Worm (Caenorhabditis elegans) whole organism, L3 larva: ENCODE data around the gene K02E10.6.

Source experiments
- R02D3.7 ChIP-seq: fragments of 150-350 bp; optimal IDR thresholded peaks from 2 replicates; lab custom pipeline; 2014; ENCODE audit warnings: missing biosample characterization, missing genetic modification characterization
- aly-2 ChIP-seq: fragments of 150-350 bp; optimal IDR thresholded peaks from 2 replicates; lab custom pipeline; 2014; ENCODE audit warnings: missing biosample characterization, missing genetic modification characterization
- ceh-16 ChIP-seq: sonication (generic microtip); optimal IDR thresholded peaks from 2 replicates; lab custom pipeline; 2017; ENCODE audit warnings: missing biosample characterization, missing genetic modification characterization
- ceh-28 ChIP-seq: fragments of 150-350 bp; optimal IDR thresholded peaks from 2 replicates; lab custom pipeline; 2014; ENCODE audit warnings: missing biosample characterization, missing genetic modification reagents, missing genetic modification characterization
- ceh-9 ChIP-seq: sonication (generic microtip); optimal IDR thresholded peaks from 2 replicates; lab custom pipeline; 2018; ENCODE audit warnings: missing biosample characterization, missing genetic modification characterization
- daf-12 ChIP-seq: fragments of 150-350 bp; optimal IDR thresholded peaks from 2 replicates; lab custom pipeline; 2014; ENCODE audit warnings: missing biosample characterization, missing genetic modification reagents, missing genetic modification characterization
- elt-1 ChIP-seq: fragments of 150-350 bp; optimal IDR thresholded peaks from 2 replicates; lab custom pipeline; 2014; ENCODE audit warnings: missing biosample characterization, missing genetic modification characterization
- elt-2 ChIP-seq: sonication (generic microtip); optimal IDR thresholded peaks from 2 replicates; lab custom pipeline; 2016; ENCODE audit warnings: missing genetic modification reagents, mild to moderate bottlenecking, missing genetic modification characterization, missing compliant biosample characterization
- elt-3 ChIP-seq, 3 experiments: fragments of 150-350 bp in 1 of 3; sonication (generic microtip) in 2 of 3; optimal IDR thresholded peaks; 2 replicates in 2 of 3; 4 replicates in 1 of 3; lab custom pipeline; 2014 to 2017; ENCODE audit warnings: missing biosample characterization in 3 of 3, missing genetic modification characterization in 3 of 3
- eor-1 ChIP-seq, 2 experiments: fragments of 150-350 bp; optimal IDR thresholded peaks; 2 replicates each; lab custom pipeline; 2014 to 2018; ENCODE audit warnings: missing biosample characterization in 2 of 2, missing genetic modification characterization in 2 of 2
- fkh-10 ChIP-seq: sonication (generic microtip); optimal IDR thresholded peaks from 2 replicates; lab custom pipeline; 2017; ENCODE audit warnings: missing biosample characterization, missing genetic modification reagents, missing genetic modification characterization
- fkh-2 ChIP-seq: fragments of 150-350 bp; optimal IDR thresholded peaks from 2 replicates; lab custom pipeline; 2014; ENCODE audit warnings: missing biosample characterization, missing genetic modification reagents, missing genetic modification characterization
- fos-1 ChIP-seq: fragments of 150-350 bp; optimal IDR thresholded peaks from 2 replicates; lab custom pipeline; 2014; ENCODE audit warnings: missing biosample characterization, missing genetic modification characterization
- hmg-11 ChIP-seq: sonication (generic microtip); optimal IDR thresholded peaks from 2 replicates; lab custom pipeline; 2016; ENCODE audit warnings: missing genetic modification characterization, missing compliant biosample characterization
- lin-39 ChIP-seq: fragments of 150-350 bp; optimal IDR thresholded peaks from 2 replicates; lab custom pipeline; 2018; ENCODE audit warnings: missing biosample characterization, missing genetic modification reagents, missing genetic modification characterization
- mdl-1 ChIP-seq: fragments of 150-350 bp; optimal IDR thresholded peaks from 2 replicates; lab custom pipeline; 2014; ENCODE audit warnings: missing biosample characterization, missing genetic modification characterization
- nfya-1 ChIP-seq: sonication (generic microtip); optimal IDR thresholded peaks from 2 replicates; lab custom pipeline; 2017; ENCODE audit warnings: missing genetic modification characterization, mild to moderate bottlenecking, missing compliant biosample characterization, antibody characterized with exemption, moderate library complexity; ENCODE audit not compliant: insufficient read depth
- nhr-11 ChIP-seq: fragments of 150-350 bp; optimal IDR thresholded peaks from 2 replicates; lab custom pipeline; 2014; ENCODE audit warnings: missing biosample characterization, missing genetic modification characterization
- nhr-23 ChIP-seq: fragments of 150-350 bp; optimal IDR thresholded peaks from 2 replicates; lab custom pipeline; 2014; ENCODE audit warnings: missing biosample characterization, missing genetic modification reagents, missing genetic modification characterization
- nhr-237 ChIP-seq: fragments of 150-350 bp; optimal IDR thresholded peaks from 2 replicates; lab custom pipeline; 2014; ENCODE audit warnings: missing biosample characterization, missing genetic modification characterization
- nhr-28 ChIP-seq: fragments of 150-350 bp; optimal IDR thresholded peaks from 2 replicates; lab custom pipeline; 2014; ENCODE audit warnings: missing biosample characterization, missing genetic modification characterization
- nhr-67 ChIP-seq: fragments of 150-350 bp; optimal IDR thresholded peaks from 2 replicates; lab custom pipeline; 2014; ENCODE audit warnings: missing biosample characterization, missing genetic modification characterization
- nhr-76 ChIP-seq: fragments of 150-350 bp; sonication (generic microtip); optimal IDR thresholded peaks from 5 replicates; lab custom pipeline; 2014; ENCODE audit warnings: missing biosample characterization, missing genetic modification characterization
- nhr-77 ChIP-seq: fragments of 150-350 bp; optimal IDR thresholded peaks from 2 replicates; lab custom pipeline; 2014; ENCODE audit warnings: missing biosample characterization, missing genetic modification characterization
- pha-4 ChIP-seq: fragments of 150-350 bp; optimal IDR thresholded peaks from 2 replicates; lab custom pipeline; 2014; ENCODE audit warnings: missing biosample characterization, missing genetic modification reagents, missing genetic modification characterization
- pqm-1 ChIP-seq: fragments of 150-350 bp; optimal IDR thresholded peaks from 2 replicates; lab custom pipeline; 2017; ENCODE audit warnings: missing biosample characterization, missing genetic modification characterization, inconsistent platforms
- sea-2 ChIP-seq: fragments of 150-350 bp; sonication (generic microtip); optimal IDR thresholded peaks from 4 replicates; lab custom pipeline; 2014; ENCODE audit warnings: missing biosample characterization, missing genetic modification reagents, missing genetic modification characterization
- skn-1 ChIP-seq: fragments of 150-350 bp; optimal IDR thresholded peaks from 2 replicates; lab custom pipeline; 2014; ENCODE audit warnings: missing biosample characterization, missing genetic modification characterization
- snpc-4 ChIP-seq: fragments of 150-350 bp; optimal IDR thresholded peaks from 2 replicates; lab custom pipeline; 2014; ENCODE audit warnings: missing biosample characterization, missing genetic modification characterization
- unc-62 ChIP-seq: fragments of 150-350 bp; sonication (generic microtip); optimal IDR thresholded peaks from 4 replicates; lab custom pipeline; 2014; ENCODE audit warnings: missing biosample characterization, missing genetic modification reagents, missing genetic modification characterization
- zag-1 ChIP-seq: fragments of 150-350 bp; optimal IDR thresholded peaks from 2 replicates; lab custom pipeline; 2014; ENCODE audit warnings: missing biosample characterization, missing genetic modification characterization

K02E10.6 gene

DNA sequence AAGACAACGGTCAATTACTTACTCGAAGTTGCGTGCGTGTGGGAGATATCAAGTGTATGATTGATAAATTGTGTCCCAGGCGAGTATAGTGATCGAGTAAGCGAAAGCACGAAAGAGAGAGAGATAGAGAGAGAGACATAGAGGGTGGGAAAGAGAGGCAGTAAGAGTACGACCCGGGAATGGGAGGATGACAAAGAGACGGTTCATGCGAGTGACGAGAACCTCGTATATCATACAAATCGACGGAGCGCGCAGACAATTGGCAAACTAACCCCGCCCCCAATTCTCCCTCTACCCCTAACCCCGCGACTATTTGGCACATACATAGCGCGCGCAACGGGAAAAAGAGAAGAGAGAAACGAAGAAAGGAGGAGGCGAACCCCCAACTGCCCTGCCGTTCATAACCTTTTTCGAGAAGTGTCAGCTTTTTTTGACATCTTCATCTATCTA, 13.3 kb upstream of the K02E10.6 start, which contains the start of gene rabr-1 (continued):
- TF ChIP-seq nhr-23 (peak; percentile 49), R02D3.7 (tag; lab: Kevin White, UChicago) (no peak), pqm-1 (no peak), hmg-11 (tag; lab: Kevin White, UChicago) (peak; percentile 51), fkh-2 (tag; lab: Kevin White, UChicago) (no peak)
- TF ChIP-seq, all 47 proteins: peak for 10

DNA sequence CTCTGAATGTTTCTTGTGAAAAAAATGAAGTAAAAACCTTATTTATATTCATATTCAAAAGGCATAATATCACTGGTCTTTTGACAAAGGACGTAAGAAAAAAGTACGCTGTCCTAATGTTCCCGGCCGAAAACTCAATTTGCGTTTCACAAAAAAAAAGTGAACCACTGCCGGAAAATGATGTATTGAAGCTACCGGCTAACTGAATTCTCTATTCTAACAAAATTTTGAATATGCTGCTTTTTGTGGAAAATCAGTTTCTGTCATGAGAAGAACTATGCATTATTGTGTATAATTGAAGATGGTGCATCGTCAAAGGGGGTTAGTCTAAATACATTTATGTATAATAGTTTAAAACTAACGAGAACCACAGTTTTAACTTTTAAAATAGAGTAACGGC, 11.7 kb upstream of the K02E10.6 start:
- peak; percentile 96 for TF ChIP-seq fkh-10 (GFP tag; lab: Kevin White, UChicago)
- no peak for TF ChIP-seq skn-1 (tag; lab: Kevin White, UChicago)

DNA sequence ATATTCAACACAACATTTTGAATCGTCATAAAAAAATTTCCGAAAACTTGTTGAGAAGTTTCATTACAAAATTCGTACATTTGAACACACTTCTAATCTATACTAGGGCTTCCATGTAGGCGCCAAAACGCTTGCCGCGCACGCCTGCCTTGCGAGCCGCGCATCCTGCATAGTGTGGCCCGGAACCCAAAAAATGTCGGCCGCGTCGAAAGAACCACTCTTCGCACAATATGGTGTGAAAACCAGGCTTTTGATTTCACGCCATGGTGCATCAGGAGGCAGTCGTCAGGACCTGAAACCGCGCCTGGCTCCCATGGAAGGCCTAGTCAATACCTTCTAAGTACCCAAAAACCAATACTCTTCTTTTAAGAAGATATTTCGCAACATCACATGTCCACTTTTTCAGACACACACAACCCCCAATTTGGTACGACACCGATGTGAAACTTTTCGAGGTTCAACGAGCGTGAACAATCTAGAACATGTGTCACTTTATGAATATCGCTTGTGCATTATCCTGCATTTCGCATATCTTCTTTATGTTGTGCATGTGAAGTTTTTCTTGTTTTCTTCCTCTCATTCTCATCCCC, 11.1 kb upstream of the K02E10.6 start:
- TF ChIP-seq hmg-11 (tag; lab: Kevin White, UChicago) (no peak), aly-2 (tag; lab: Kevin White, UChicago) (no peak), fos-1 (tag; lab: Kevin White, UChicago) (no peak), nhr-28 (tag; lab: Kevin White, UChicago) (no peak), R02D3.7 (tag; lab: Kevin White, UChicago) (no peak), mdl-1 (tag; lab: Kevin White, UChicago) (no peak), unc-62 (no peak), elt-1 (tag; lab: Kevin White, UChicago) (no peak), nhr-76 (tag; lab: Kevin White, UChicago) (no peak), fkh-2 (tag; lab: Kevin White, UChicago) (no peak), elt-3 (tag; optimal IDR thresholded peaks at IDR 0.05; lab: Kevin White, UChicago) (no peak), nhr-11 (tag; lab: Kevin White, UChicago) (no peak), nhr-77 (tag; lab: Kevin White, UChicago) (no peak), nhr-67 (tag; lab: Kevin White, UChicago) (no peak), zag-1 (tag; lab: Kevin White, UChicago) (no peak), ceh-28 (no peak), daf-12 (tag; lab: Kevin White, UChicago) (no peak)

DNA sequence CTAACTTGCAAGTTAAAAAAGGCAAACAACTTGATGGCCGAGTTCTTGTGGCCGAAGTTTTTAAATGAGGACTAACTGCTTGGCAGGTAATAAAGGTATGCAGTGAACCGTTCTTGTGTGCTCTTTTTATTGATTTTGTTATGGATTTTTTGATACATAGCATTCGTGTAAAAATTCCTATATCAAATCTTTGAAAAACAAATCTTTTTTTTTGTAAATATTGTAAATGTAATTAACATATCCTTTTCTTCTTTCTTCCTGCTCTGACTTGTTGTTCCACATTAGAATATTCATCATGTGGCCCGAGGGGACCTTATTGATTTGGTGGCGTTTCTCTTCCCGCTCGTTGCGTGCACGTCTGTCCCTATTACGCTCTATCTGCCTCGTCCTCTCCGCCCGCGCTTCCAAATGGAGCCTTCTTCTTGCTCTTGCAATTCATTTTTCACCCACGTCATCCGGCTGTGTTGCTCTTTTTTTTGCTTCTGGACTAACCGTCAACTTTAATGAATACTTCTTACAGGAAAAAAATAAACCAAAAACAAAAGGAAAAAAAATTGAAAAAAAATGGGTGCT, 6.0 kb upstream of the K02E10.6 start, which contains the start of gene hid-1:
Gene hid-1 (plus strand): TSS at position 523 of the 573 bp plus-strand sequence.
- no peak for TF ChIP-seq mdl-1 (tag; lab: Kevin White, UChicago)
- TF ChIP-seq nfya-1, result peak; percentile 38
- TF ChIP-seq pha-4 (tag; lab: Kevin White, UChicago), result peak; percentile 30
- no peak for TF ChIP-seq nhr-237 (tag; lab: Kevin White, UChicago)
- TF ChIP-seq hmg-11 (tag; lab: Kevin White, UChicago), result peak; percentile 69
- TF ChIP-seq fkh-10 (GFP tag; lab: Kevin White, UChicago), result peak; percentile 20
- no peak for TF ChIP-seq unc-62
- TF ChIP-seq elt-2, result peak; percentile 4
- TF ChIP-seq snpc-4 (tag; lab: Kevin White, UChicago), result no peak
- no peak for TF ChIP-seq nhr-23
- no peak for TF ChIP-seq nhr-67 (tag; lab: Kevin White, UChicago)
- peak; percentile 62 for TF ChIP-seq lin-39 (tag; lab: Kevin White, UChicago)

DNA sequence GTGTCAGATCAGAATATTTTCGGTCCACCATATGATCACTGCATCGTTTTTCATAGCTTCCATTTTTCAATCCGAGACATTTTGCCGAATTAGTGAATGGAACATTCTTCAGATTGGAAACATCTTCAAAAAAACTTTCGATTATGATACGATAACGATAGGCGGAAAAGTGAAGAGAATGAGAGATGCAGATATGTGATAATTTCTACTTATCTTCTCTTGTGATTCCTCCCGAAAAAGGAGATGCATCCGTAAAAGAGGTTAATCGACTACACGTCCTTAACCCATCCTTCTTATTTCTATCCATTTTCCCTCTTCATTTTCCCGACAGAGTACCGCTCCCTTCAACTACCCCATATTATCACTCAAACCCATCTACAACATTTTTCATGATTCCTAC, 508 bp upstream of the K02E10.6 start, which contains the start of gene K02E10.4:
Gene K02E10.4 (plus strand): TSS at position 186 of the 400 bp plus-strand sequence.
- no peak for TF ChIP-seq ceh-9 (tag; lab: Kevin White, UChicago)
- TF ChIP-seq eor-1 (tag; optimal IDR thresholded peaks at IDR 0.05; lab: Kevin White, UChicago), result no peak
- TF ChIP-seq sea-2 (GFP tag; lab: Kevin White, UChicago), result no peak
- TF ChIP-seq ceh-16 (tag; lab: Kevin White, UChicago), result no peak
- TF ChIP-seq nhr-77 (tag; lab: Kevin White, UChicago), result no peak
- peak; percentile 46 for TF ChIP-seq nhr-23
